Fruit fly (Drosophila melanogaster): ENCODE data around the gene CG13251.

Gene CG13251

dm6 chr3L:20687134-20687787 is 50.3 kb downstream of the CG13251 start (continued):
- TF ChIP-seq ranshi (GFP tag; IDR thresholded peaks at IDR 0.05) (no peak), CG8765 (GFP tag; IDR thresholded peaks at IDR 0.05) (0 out of 2 replicates have a peak, but pooled peaks have one; percentile 22), seq (GFP tag; IDR thresholded peaks at IDR 0.05) (no peak), TFAM (GFP tag; optimal IDR thresholded peaks at IDR 0.05) (no peak), Jarid2 (GFP tag; optimal IDR thresholded peaks at IDR 0.05) (no peak), Lhr (GFP tag; optimal IDR thresholded peaks at IDR 0.05) (no peak), CG9437 (GFP tag; optimal IDR thresholded peaks at IDR 0.05) (no peak), CG10267 (tag; optimal IDR thresholded peaks at IDR 0.05) (peak; percentile 18), CG18262 (tag; optimal IDR thresholded peaks at IDR 0.05) (peak; percentile 57), dimm (GFP tag; IDR thresholded peaks at IDR 0.05) (no peak), CG4730 (GFP tag; IDR thresholded peaks at IDR 0.05) (no peak), D (optimal IDR thresholded peaks at IDR 0.05) (no peak), D (GFP tag; optimal IDR thresholded peaks at IDR 0.05) (no peak), CG3995 (GFP tag; optimal IDR thresholded peaks at IDR 0.05) (no peak), Sox102F (GFP tag; optimal IDR thresholded peaks at IDR 0.05) (no peak), gsb-n (tag; optimal IDR thresholded peaks at IDR 0.05) (no peak), Trl (optimal IDR thresholded peaks at IDR 0.05) (no peak), Trl (GFP tag; optimal IDR thresholded peaks at IDR 0.05) (no peak), CG8478 (optimal IDR thresholded peaks at IDR 0.05) (no peak), ase (GFP tag; IDR thresholded peaks at IDR 0.05) (no peak), CG31388 (GFP tag; optimal IDR thresholded peaks at IDR 0.05) (no peak), grau (tag; optimal IDR thresholded peaks at IDR 0.05) (peak; percentile 6), CG7928 (GFP tag; optimal IDR thresholded peaks at IDR 0.05) (no peak), Hmr (GFP tag; optimal IDR thresholded peaks at IDR 0.05) (no peak), CG17568 (GFP tag; optimal IDR thresholded peaks at IDR 0.05) (no peak), disco-r (GFP tag; optimal IDR thresholded peaks at IDR 0.05) (no peak), sens (GFP tag) (peak; percentile 72), Ets97D (GFP tag; optimal IDR thresholded peaks at IDR 0.05) (no peak), Six4 (GFP tag; optimal IDR thresholded peaks at IDR 0.05) (no peak), CG13624 (GFP tag; optimal IDR thresholded peaks at IDR 0.05) (no peak), CG14710 (tag; optimal IDR thresholded peaks at IDR 0.05) (peak; percentile 36), CG34224 (GFP tag; IDR thresholded peaks at IDR 0.05; ENCODE audit: partially characterized antibody) (no peak), CG43689 (GFP tag; IDR thresholded peaks at IDR 0.05) (no peak), Elba2 (GFP tag; optimal IDR thresholded peaks at IDR 0.05) (no peak), nau (GFP tag; optimal IDR thresholded peaks at IDR 0.05) (no peak), CG33213 (GFP tag; optimal IDR thresholded peaks at IDR 0.05) (no peak), tll (GFP tag; optimal IDR thresholded peaks at IDR 0.05) (peak in 1 of 2 experiments; percentile 62), CG9817 (tag; optimal IDR thresholded peaks at IDR 0.05) (no peak), HLH3B (GFP tag; IDR thresholded peaks at IDR 0.05) (no peak), onecut (GFP tag; IDR thresholded peaks at IDR 0.05) (no peak), CG12391 (tag; optimal IDR thresholded peaks at IDR 0.05) (peak; percentile 5), oc (tag; optimal IDR thresholded peaks at IDR 0.05) (no peak), tup (GFP tag; optimal IDR thresholded peaks at IDR 0.05) (no peak), sqz (GFP tag; optimal IDR thresholded peaks at IDR 0.05) (no peak), CG14667 (GFP tag; IDR thresholded peaks at IDR 0.05) (no peak), CG16813 (GFP tag; IDR thresholded peaks at IDR 0.05; ENCODE audit: partially characterized antibody) (no peak), CG11560 (tag; IDR thresholded peaks at IDR 0.05) (no peak), pros (GFP tag; optimal IDR thresholded peaks at IDR 0.05) (no peak), lbe (GFP tag; optimal IDR thresholded peaks at IDR 0.05) (no peak), trh (GFP tag; optimal IDR thresholded peaks at IDR 0.05) (no peak), H15 (GFP tag; IDR thresholded peaks at IDR 0.05) (no peak)
